Fruit fly (Drosophila melanogaster) whole organism, wandering third instar larva: ENCODE results near the gene Sec71.

Source experiments
- Abd-B ChIP-seq: fragments of >200 bp; optimal IDR thresholded peaks from 2 replicates; lab custom pipeline; 2017; ENCODE audit warnings: missing biosample characterization, missing genetic modification characterization
- CG32264 ChIP-seq: fragments of 200-800 bp; sonication (Bioruptor generic); optimal IDR thresholded peaks from 2 replicates; lab custom pipeline; 2016; ENCODE audit warnings: missing biosample characterization, missing genetic modification characterization
- CG9705 ChIP-seq: fragments of 200-800 bp; sonication (Bioruptor generic); optimal IDR thresholded peaks from 2 replicates; lab custom pipeline; 2018; ENCODE audit warnings: missing biosample characterization, mild to moderate bottlenecking, missing genetic modification characterization
- CrebA ChIP-seq: fragments of 200-800 bp; sonication (Bioruptor generic); optimal IDR thresholded peaks from 2 replicates; lab custom pipeline; 2016; ENCODE audit warnings: missing biosample characterization, mild to moderate bottlenecking, missing genetic modification characterization, borderline replicate concordance
- Dfd ChIP-seq: fragments of >200 bp; optimal IDR thresholded peaks from 2 replicates; lab custom pipeline; 2017; ENCODE audit warnings: missing biosample characterization, missing genetic modification characterization
- Dif ChIP-seq: fragments of 200-275, 200-300 bp; sonication (Bioruptor generic); optimal IDR thresholded peaks from 2 replicates; lab custom pipeline; 2018; ENCODE audit warnings: missing biosample characterization, missing genetic modification characterization; ENCODE audit not compliant: partially characterized antibody
- GATAd ChIP-seq: sonication (Bioruptor generic); optimal IDR thresholded peaks from 2 replicates; lab custom pipeline; 2016; ENCODE audit warnings: missing biosample characterization, missing genetic modification characterization
- HLH106 ChIP-seq: fragments of 200-800 bp; optimal IDR thresholded peaks from 3 replicates; lab custom pipeline; 2019; ENCODE audit warnings: missing biosample characterization, mild to moderate bottlenecking, missing genetic modification characterization, moderate library complexity
- Hnf4 ChIP-seq: fragments of 200-800 bp; sonication (Bioruptor generic); optimal IDR thresholded peaks from 2 replicates; lab custom pipeline; 2016; ENCODE audit warnings: missing biosample characterization, mild to moderate bottlenecking, missing genetic modification characterization
- Hr78 ChIP-seq: fragments of >200 bp; optimal IDR thresholded peaks from 2 replicates; lab custom pipeline; 2017; ENCODE audit warnings: missing biosample characterization, missing genetic modification characterization
- Hr83 ChIP-seq: fragments of 200-300 bp; sonication (Bioruptor generic); optimal IDR thresholded peaks from 2 replicates; lab custom pipeline; 2016; ENCODE audit warnings: missing biosample characterization, mild to moderate bottlenecking, missing genetic modification characterization, moderate library complexity; ENCODE audit not compliant: poor library complexity, severe bottlenecking
- Jra ChIP-seq: sonication (Bioruptor generic); optimal IDR thresholded peaks from 2 replicates; lab custom pipeline; 2016; ENCODE audit warnings: missing biosample characterization, missing genetic modification characterization
- Mio ChIP-seq: sonication (Bioruptor generic); optimal IDR thresholded peaks from 2 replicates; lab custom pipeline; 2016; ENCODE audit warnings: missing biosample characterization, missing genetic modification characterization
- Myc ChIP-seq: fragments of >200 bp; optimal IDR thresholded peaks from 2 replicates; lab custom pipeline; 2017
- N ChIP-seq: fragments of >200 bp; optimal IDR thresholded peaks from 2 replicates; lab custom pipeline; 2018; ENCODE audit warnings: missing biosample characterization, missing external identifiers, missing genetic modification characterization
- OdsH ChIP-seq: fragments of 200-800 bp; sonication (Bioruptor generic); optimal IDR thresholded peaks from 2 replicates; lab custom pipeline; 2016; ENCODE audit warnings: missing biosample characterization, mild to moderate bottlenecking, missing genetic modification characterization
- Rel ChIP-seq, 2 experiments: fragments of 200-800 bp; sonication (Bioruptor generic) in 1 of 2; optimal IDR thresholded peaks; 2 replicates in 1 of 2; 3 replicates in 1 of 2; lab custom pipeline; 2016 to 2019; ENCODE audit warnings: mild to moderate bottlenecking in 2 of 2, missing biosample characterization in 2 of 2, missing genetic modification characterization in 2 of 2, moderate library complexity in 1 of 2
- Sp1 ChIP-seq: fragments of 200-800 bp; sonication (Bioruptor generic); optimal IDR thresholded peaks from 3 replicates; lab custom pipeline; 2019; ENCODE audit warnings: missing biosample characterization, mild to moderate bottlenecking, missing genetic modification characterization, moderate library complexity
- Vsx2 ChIP-seq: fragments of 200-300, 225-300 bp; sonication (Bioruptor generic); optimal IDR thresholded peaks from 2 replicates; lab custom pipeline; 2018; ENCODE audit warnings: missing biosample characterization, missing genetic modification characterization; ENCODE audit not compliant: partially characterized antibody
- br ChIP-seq: fragments of 200-800 bp; sonication (Bioruptor generic); optimal IDR thresholded peaks from 2 replicates; lab custom pipeline; 2016; ENCODE audit warnings: missing biosample characterization, missing genetic modification characterization
- brk ChIP-seq: fragments of 200-800 bp; sonication (Bioruptor generic); optimal IDR thresholded peaks from 2 replicates; lab custom pipeline; 2016; ENCODE audit warnings: missing biosample characterization, mild to moderate bottlenecking, missing genetic modification characterization
- dl ChIP-seq, 2 experiments: fragments of 175-275, 200-275 bp in 1 of 2; fragments of 200-275 bp in 1 of 2; sonication (Bioruptor generic); optimal IDR thresholded peaks; lab custom pipeline; 2018; ENCODE audit warnings: mild to moderate bottlenecking in 2 of 2, missing biosample characterization in 2 of 2, missing genetic modification characterization in 2 of 2, moderate library complexity in 2 of 2; ENCODE audit not compliant: partially characterized antibody in 2 of 2, insufficient read depth in 1 of 2
- dmrt93B ChIP-seq: fragments of 200-800 bp; sonication (Bioruptor generic); optimal IDR thresholded peaks from 2 replicates; lab custom pipeline; 2018; ENCODE audit warnings: missing biosample characterization, mild to moderate bottlenecking, missing genetic modification characterization
- dsf ChIP-seq: sonication (Bioruptor generic); optimal IDR thresholded peaks from 2 replicates; lab custom pipeline; 2016; ENCODE audit warnings: missing biosample characterization, missing genetic modification characterization, borderline replicate concordance
- ey ChIP-seq: fragments of 200-800 bp; sonication (Bioruptor generic); optimal IDR thresholded peaks from 2 replicates; lab custom pipeline; 2016; ENCODE audit warnings: missing biosample characterization, missing genetic modification characterization
- foxo ChIP-seq, 2 experiments: fragments of 200-800 bp; sonication (Bioruptor generic); optimal IDR thresholded peaks; 2 replicates in 1 of 2; 3 replicates in 1 of 2; lab custom pipeline; 2016 to 2017; ENCODE audit warnings: missing biosample characterization in 2 of 2, missing genetic modification characterization in 2 of 2
- fru ChIP-seq: fragments of 200-800 bp; sonication (Bioruptor generic); optimal IDR thresholded peaks from 3 replicates; lab custom pipeline; 2016; ENCODE audit warnings: missing biosample characterization, mild to moderate bottlenecking, missing genetic modification characterization
- h ChIP-seq: fragments of 200-800 bp; sonication (Bioruptor generic); optimal IDR thresholded peaks from 3 replicates; lab custom pipeline; 2016; ENCODE audit warnings: missing biosample characterization, mild to moderate bottlenecking, missing genetic modification characterization
- jim ChIP-seq: fragments of 175-275, 200-325 bp; sonication (Bioruptor generic); optimal IDR thresholded peaks from 2 replicates; lab custom pipeline; 2016; ENCODE audit warnings: missing biosample characterization, mild to moderate bottlenecking, missing genetic modification characterization
- lola ChIP-seq: fragments of >200 bp; optimal IDR thresholded peaks from 2 replicates; lab custom pipeline; 2017; ENCODE audit warnings: missing biosample characterization, missing genetic modification characterization
- pan ChIP-seq: fragments of >200 bp; optimal IDR thresholded peaks from 2 replicates; lab custom pipeline; 2017
- psq ChIP-seq: fragments of 200-800 bp; sonication (Bioruptor generic); optimal IDR thresholded peaks from 3 replicates; lab custom pipeline; 2017; ENCODE audit warnings: missing biosample characterization, mild to moderate bottlenecking, missing genetic modification characterization, moderate library complexity
- rgr ChIP-seq: fragments of 200-800 bp; sonication (Bioruptor generic); optimal IDR thresholded peaks from 3 replicates; lab custom pipeline; 2016; ENCODE audit warnings: missing biosample characterization, mild to moderate bottlenecking, missing genetic modification characterization
- sage ChIP-seq: fragments of 200-800 bp; sonication (Bioruptor generic); optimal IDR thresholded peaks from 2 replicates; lab custom pipeline; 2016; ENCODE audit warnings: missing biosample characterization, mild to moderate bottlenecking, missing genetic modification characterization
- sv ChIP-seq: fragments of 200-800 bp; sonication (Bioruptor generic); optimal IDR thresholded peaks from 3 replicates; lab custom pipeline; 2016; ENCODE audit warnings: missing biosample characterization, missing genetic modification characterization
- tai ChIP-seq: sonication (Bioruptor generic); optimal IDR thresholded peaks from 2 replicates; lab custom pipeline; 2016; ENCODE audit warnings: missing biosample characterization, missing genetic modification characterization
- usp ChIP-seq: fragments of >200 bp; optimal IDR thresholded peaks from 2 replicates; lab custom pipeline; 2017; ENCODE audit warnings: missing biosample characterization, missing genetic modification characterization
- woc ChIP-seq: sonication (Bioruptor generic); optimal IDR thresholded peaks from 2 replicates; lab custom pipeline; 2016; ENCODE audit warnings: missing biosample characterization, mild to moderate bottlenecking, missing genetic modification characterization

The Sec71 gene

dm6 chr2L:13839744-13840151 is 46.4 kb downstream of the Sec71 start:
- peak; percentile 92 for TF ChIP-seq rgr (GFP tag; lab: Kevin White, UChicago)
- peak; percentile 82 for TF ChIP-seq dmrt93B (GFP tag; lab: Kevin White, UChicago)
- TF ChIP-seq CrebA (GFP tag; lab: Kevin White, UChicago): no peak
- TF ChIP-seq fru: peak; percentile 93
- peak; percentile 73 for TF ChIP-seq CG9705 (GFP tag; lab: Kevin White, UChicago)
- TF ChIP-seq Rel (GFP tag; optimal IDR thresholded peaks at IDR 0.05; lab: Kevin White, UChicago): peak; percentile 63
- TF ChIP-seq Rel (tag; optimal IDR thresholded peaks at IDR 0.05; lab: Kevin White, UChicago): peak; percentile 26
- peak; percentile 72 for TF ChIP-seq sv (GFP tag; lab: Kevin White, UChicago)
- peak; percentile 89 for TF ChIP-seq br (GFP tag; lab: Kevin White, UChicago)
- peak; percentile 15 to 94 for TF ChIP-seq foxo (GFP tag; optimal IDR thresholded peaks at IDR 0.05; lab: Kevin White, UChicago)
- peak; percentile 91 for TF ChIP-seq HLH106
- TF ChIP-seq jim: no peak
- peak; percentile 10 for TF ChIP-seq Dfd (GFP tag; lab: Kevin White, UChicago)
- peak; percentile 74 for TF ChIP-seq tai (GFP tag; lab: Kevin White, UChicago)
- TF ChIP-seq sage (GFP tag; lab: Kevin White, UChicago): peak; percentile 80
- no peak for TF ChIP-seq Hr78 (GFP tag; lab: Kevin White, UChicago)
- TF ChIP-seq ey (GFP tag; lab: Kevin White, UChicago): peak; percentile 92
- peak; percentile 65 for TF ChIP-seq woc (GFP tag; lab: Kevin White, UChicago)
- TF ChIP-seq Sp1 (GFP tag; lab: Kevin White, UChicago): peak; percentile 92
- TF ChIP-seq OdsH (GFP tag; lab: Kevin White, UChicago): peak; percentile 91
- TF ChIP-seq h (GFP tag; lab: Kevin White, UChicago): peak; percentile 91
- peak; percentile 59 for TF ChIP-seq CG32264 (GFP tag; lab: Kevin White, UChicago)
- no peak for TF ChIP-seq Abd-B (GFP tag; lab: Kevin White, UChicago)
- TF ChIP-seq GATAd (GFP tag; lab: Kevin White, UChicago): no peak
- TF ChIP-seq Mio (GFP tag; lab: Kevin White, UChicago): peak; percentile 8
- TF ChIP-seq dl (GFP tag; optimal IDR thresholded peaks at IDR 0.05; lab: Kevin White, UChicago; ENCODE audit: insufficient read depth in 1 of 2, partially characterized antibody in 2 of 2): no peak
- no peak for TF ChIP-seq Myc (lab: Kevin White, UChicago)
- no peak for TF ChIP-seq usp
- no peak for TF ChIP-seq Dif
- TF ChIP-seq Hr83: no peak
- TF ChIP-seq brk (GFP tag; lab: Kevin White, UChicago): peak; percentile 69
- TF ChIP-seq Hnf4: peak; percentile 87
- peak; percentile 29 for TF ChIP-seq dsf (GFP tag; lab: Kevin White, UChicago)
- no peak for TF ChIP-seq Vsx2
- no peak for TF ChIP-seq lola
- no peak for TF ChIP-seq N (GFP tag; lab: Kevin White, UChicago)
- TF ChIP-seq pan: no peak
- TF ChIP-seq Jra (GFP tag; lab: Kevin White, UChicago): peak; percentile 76
- TF ChIP-seq psq (GFP tag; lab: Kevin White, UChicago): peak; percentile 85

- TF ChIP-seq Vsx2 (no peak), GATAd (GFP tag; lab: Kevin White, UChicago) (no peak), psq (GFP tag; lab: Kevin White, UChicago) (no peak), lola (no peak), sage (GFP tag; lab: Kevin White, UChicago) (no peak), Hr78 (GFP tag; lab: Kevin White, UChicago) (no peak), dmrt93B (GFP tag; lab: Kevin White, UChicago) (no peak), pan (no peak), h (GFP tag; lab: Kevin White, UChicago) (no peak), brk (GFP tag; lab: Kevin White, UChicago) (no peak), jim (no peak), Sp1 (GFP tag; lab: Kevin White, UChicago) (no peak), br (GFP tag; lab: Kevin White, UChicago) (no peak), foxo (GFP tag; optimal IDR thresholded peaks at IDR 0.05; lab: Kevin White, UChicago) (no peak)
Observed at dm6 chr2L:13841508-13841907, 48.2 kb downstream of the Sec71 start, which contains the start of gene CG33307. Gene CG33307 (minus strand): TSS chr2L:13841520.
